Worm (Caenorhabditis elegans) whole organism, young adult: ENCODE data around the gene tbc-13.

Experiments used
- C06A6.2 ChIP-seq: fragments of 200-800 bp; sonication (Bioruptor generic); conservative IDR thresholded peaks from 2 replicates; pipeline ENCODE4 v1.3.6; 2022; ENCODE audit warnings: missing genetic modification characterization, missing compliant biosample characterization
- D2030.7 ChIP-seq: fragments of 200-800 bp; sonication (Bioruptor generic); IDR thresholded peaks from 2 replicates; pipeline ENCODE4 v1.3.6; 2022; ENCODE audit warnings: missing genetic modification reagents, missing genetic modification characterization, missing compliant biosample characterization
- F10E7.11 ChIP-seq: sonication (generic microtip); optimal IDR thresholded peaks from 2 replicates; lab custom pipeline; 2017; ENCODE audit warnings: mild to moderate bottlenecking, missing genetic modification characterization, moderate library complexity, missing compliant biosample characterization
- F22D6.2 ChIP-seq: sonication (generic microtip); optimal IDR thresholded peaks from 2 replicates; lab custom pipeline; 2016; ENCODE audit warnings: mild to moderate bottlenecking, missing genetic modification characterization, missing compliant biosample characterization
- F23B12.7 ChIP-seq: sonication (generic microtip); optimal IDR thresholded peaks from 2 replicates; lab custom pipeline; 2017; ENCODE audit warnings: missing genetic modification characterization, mild to moderate bottlenecking, missing compliant biosample characterization, antibody characterized with exemption, moderate library complexity; ENCODE audit not compliant: insufficient read depth
- F39B2.1 ChIP-seq: fragments of 200-800 bp; sonication (Bioruptor generic); IDR thresholded peaks from 2 replicates; pipeline ENCODE4 v1.3.6; 2022; ENCODE audit warnings: missing genetic modification reagents, missing genetic modification characterization, missing compliant biosample characterization
- F57A8.1 ChIP-seq: fragments of 200-800 bp; sonication (Bioruptor generic); optimal IDR thresholded peaks from 2 replicates; lab custom pipeline; 2018; ENCODE audit warnings: mild to moderate bottlenecking, missing genetic modification characterization, moderate library complexity, missing compliant biosample characterization
- F57C9.4 ChIP-seq: sonication (generic microtip); optimal IDR thresholded peaks from 2 replicates; lab custom pipeline; 2017; ENCODE audit warnings: mild to moderate bottlenecking, missing genetic modification characterization, missing compliant biosample characterization
- K11D2.4 ChIP-seq: fragments of 200-800 bp; sonication (Bioruptor generic); IDR thresholded peaks from 2 replicates; pipeline ENCODE4 v1.3.6; 2022; ENCODE audit warnings: missing genetic modification reagents, missing genetic modification characterization, missing compliant biosample characterization
- Y53G8AR.9 ChIP-seq: fragments of 200-800 bp; sonication (Bioruptor generic); conservative IDR thresholded peaks from 2 replicates; pipeline ENCODE4 v1.3.6; 2022; ENCODE audit warnings: missing genetic modification reagents, missing genetic modification characterization, missing compliant biosample characterization
- Y56A3A.18 ChIP-seq: fragments of 200-800 bp; sonication (Bioruptor generic); IDR thresholded peaks from 2 replicates; pipeline ENCODE4 v1.3.6; 2022; ENCODE audit warnings: missing genetic modification reagents, missing genetic modification characterization, missing compliant biosample characterization
- Y67H2A.10 ChIP-seq: fragments of 200-800 bp; sonication (Bioruptor generic); conservative IDR thresholded peaks from 2 replicates; pipeline ENCODE4 v1.3.6; 2022; ENCODE audit warnings: missing genetic modification reagents, missing genetic modification characterization, missing compliant biosample characterization
- athp-1 ChIP-seq: sonication (generic microtip); optimal IDR thresholded peaks from 2 replicates; lab custom pipeline; 2017; ENCODE audit warnings: mild to moderate bottlenecking, missing genetic modification characterization, missing compliant biosample characterization
- attf-3 ChIP-seq: fragments of 200-800 bp; sonication (Bioruptor generic); conservative IDR thresholded peaks from 2 replicates; pipeline ENCODE4 v1.3.6; 2022; ENCODE audit warnings: missing genetic modification reagents, missing genetic modification characterization, missing compliant biosample characterization
- attf-5 ChIP-seq: fragments of 200-800 bp; sonication (Bioruptor generic); optimal IDR thresholded peaks from 2 replicates; lab custom pipeline; 2018; ENCODE audit warnings: mild to moderate bottlenecking, missing genetic modification characterization, missing compliant biosample characterization
- bed-2 ChIP-seq: fragments of 200-800 bp; sonication (Bioruptor generic); IDR thresholded peaks from 2 replicates; pipeline ENCODE4 v1.3.6; 2022; ENCODE audit warnings: missing genetic modification reagents, missing genetic modification characterization, missing compliant biosample characterization
- cebp-1 ChIP-seq, 2 experiments: fragments of 200-800 bp in 1 of 2; sonication (Bioruptor generic) in 1 of 2; sonication (generic microtip) in 1 of 2; IDR thresholded peaks in 1 of 2; optimal IDR thresholded peaks in 1 of 2; 2 replicates each; pipeline versions ENCODE4 v1.3.6 to Lab custom; 2017 to 2022; ENCODE audit warnings: missing compliant biosample characterization in 2 of 2, missing genetic modification characterization in 2 of 2, mild to moderate bottlenecking in 1 of 2, missing genetic modification reagents in 1 of 2, moderate library complexity in 1 of 2
- ceh-100 ChIP-seq: fragments of 200-800 bp; sonication (Bioruptor generic); IDR thresholded peaks from 2 replicates; pipeline ENCODE4 v1.3.6; 2022; ENCODE audit warnings: missing genetic modification reagents, missing genetic modification characterization, missing compliant biosample characterization
- ceh-40 ChIP-seq: fragments of 200-800 bp; sonication (Bioruptor generic); IDR thresholded peaks from 2 replicates; pipeline ENCODE4 v1.3.6; 2022; ENCODE audit warnings: missing genetic modification characterization, missing compliant biosample characterization
- chd-7 ChIP-seq: sonication (generic microtip); optimal IDR thresholded peaks from 2 replicates; lab custom pipeline; 2016; ENCODE audit warnings: mild to moderate bottlenecking, missing genetic modification characterization, moderate library complexity, missing compliant biosample characterization
- die-1 ChIP-seq: sonication (generic microtip); optimal IDR thresholded peaks from 2 replicates; lab custom pipeline; 2016; ENCODE audit warnings: missing genotype, mild to moderate bottlenecking, missing genetic modification characterization, missing compliant biosample characterization
- egl-18 ChIP-seq: fragments of 200-800 bp; sonication (Bioruptor generic); IDR thresholded peaks from 2 replicates; pipeline ENCODE4 v1.3.6; 2022; ENCODE audit warnings: missing genetic modification reagents, missing genetic modification characterization, missing compliant biosample characterization
- egrh-3 ChIP-seq: fragments of 200-800 bp; sonication (Bioruptor generic); IDR thresholded peaks from 2 replicates; pipeline ENCODE4 v1.3.6; 2022; ENCODE audit warnings: missing genetic modification reagents, missing genetic modification characterization, missing compliant biosample characterization
- fkh-3 ChIP-seq: sonication (generic microtip); optimal IDR thresholded peaks from 2 replicates; lab custom pipeline; 2016; ENCODE audit warnings: mild to moderate bottlenecking, missing genetic modification characterization, missing compliant biosample characterization
- him-1 ChIP-seq: sonication (generic microtip); optimal IDR thresholded peaks from 2 replicates; lab custom pipeline; 2016; ENCODE audit warnings: missing genotype, missing genetic modification reagents, missing genetic modification characterization, missing compliant biosample characterization
- hlh-26 ChIP-seq: fragments of 200-800 bp; sonication (Bioruptor generic); conservative IDR thresholded peaks from 2 replicates; pipeline ENCODE4 v1.3.6; 2022; ENCODE audit warnings: missing genetic modification reagents, missing genetic modification characterization, missing compliant biosample characterization
- hrde-1 ChIP-seq: sonication (generic microtip); optimal IDR thresholded peaks from 2 replicates; lab custom pipeline; 2016; ENCODE audit warnings: missing genetic modification characterization, mild to moderate bottlenecking, missing compliant biosample characterization, moderate library complexity, missing genotype, missing genetic modification reagents, borderline replicate concordance
- let-526 ChIP-seq: fragments of 200-800 bp; sonication (Bioruptor generic); IDR thresholded peaks from 2 replicates; pipeline ENCODE4 v1.3.6; 2022; ENCODE audit warnings: missing genetic modification reagents, missing genetic modification characterization, missing compliant biosample characterization
- lin-26 ChIP-seq: fragments of 200-800 bp; sonication (Bioruptor generic); IDR thresholded peaks from 2 replicates; pipeline ENCODE4 v1.3.6; 2022; ENCODE audit warnings: missing genetic modification reagents, missing genetic modification characterization, missing compliant biosample characterization
- lin-40 ChIP-seq: sonication (generic microtip); optimal IDR thresholded peaks from 2 replicates; lab custom pipeline; 2016; ENCODE audit warnings: missing genetic modification characterization, mild to moderate bottlenecking, missing compliant biosample characterization, missing genotype, missing genetic modification reagents
- lsl-1 ChIP-seq: fragments of 200-800 bp; sonication (Bioruptor generic); optimal IDR thresholded peaks from 2 replicates; lab custom pipeline; 2018; ENCODE audit warnings: mild to moderate bottlenecking, missing genetic modification characterization, moderate library complexity, missing compliant biosample characterization
- madf-10 ChIP-seq: sonication (generic microtip); optimal IDR thresholded peaks from 2 replicates; lab custom pipeline; 2016; ENCODE audit warnings: mild to moderate bottlenecking, missing genetic modification characterization, missing compliant biosample characterization
- madf-8 ChIP-seq: fragments of 200-800 bp; sonication (Bioruptor generic); conservative IDR thresholded peaks from 2 replicates; pipeline ENCODE4 v1.3.6; 2022; ENCODE audit warnings: missing genetic modification reagents, missing genetic modification characterization, missing compliant biosample characterization
- mes-4 ChIP-seq: sonication (generic microtip); optimal IDR thresholded peaks from 2 replicates; lab custom pipeline; 2016; ENCODE audit warnings: missing genotype, missing genetic modification characterization, missing compliant biosample characterization
- nfya-2 ChIP-seq: fragments of 200-800 bp; sonication (Bioruptor generic); IDR thresholded peaks from 2 replicates; pipeline ENCODE4 v1.3.6; 2022; ENCODE audit warnings: missing genetic modification reagents, missing genetic modification characterization, missing compliant biosample characterization
- nhr-80 ChIP-seq: sonication (generic microtip); optimal IDR thresholded peaks from 2 replicates; lab custom pipeline; 2016; ENCODE audit warnings: missing genetic modification characterization, missing compliant biosample characterization
- pbrm-1 ChIP-seq: fragments of 200-800 bp; sonication (Bioruptor generic); IDR thresholded peaks from 2 replicates; pipeline ENCODE4 v1.3.6; 2022; ENCODE audit warnings: missing genetic modification reagents, missing genetic modification characterization, missing compliant biosample characterization
- sea-2 ChIP-seq: fragments of 200-800 bp; sonication (Bioruptor generic); IDR thresholded peaks from 2 replicates; pipeline ENCODE4 v1.3.6; 2022; ENCODE audit warnings: missing genetic modification characterization, missing compliant biosample characterization
- snpc-3.4 ChIP-seq: sonication (generic microtip); optimal IDR thresholded peaks from 2 replicates; lab custom pipeline; 2017; ENCODE audit warnings: missing genetic modification characterization, mild to moderate bottlenecking, missing compliant biosample characterization, antibody characterized with exemption, moderate library complexity, missing genotype, missing genetic modification reagents
- somi-1 ChIP-seq: fragments of 200-800 bp; sonication (Bioruptor generic); optimal IDR thresholded peaks from 2 replicates; lab custom pipeline; 2018; ENCODE audit warnings: mild to moderate bottlenecking, missing genetic modification characterization, missing compliant biosample characterization
- tlf-1 ChIP-seq: fragments of 200-800 bp; sonication (Bioruptor generic); optimal IDR thresholded peaks from 2 replicates; lab custom pipeline; 2018; ENCODE audit warnings: mild to moderate bottlenecking, missing genetic modification characterization, missing compliant biosample characterization
- unc-130 ChIP-seq: sonication (generic microtip); optimal IDR thresholded peaks from 2 replicates; lab custom pipeline; 2016; ENCODE audit warnings: missing genetic modification reagents, missing genetic modification characterization, missing compliant biosample characterization
- xnd-1 ChIP-seq: sonication (generic microtip); optimal IDR thresholded peaks from 2 replicates; lab custom pipeline; 2016; ENCODE audit warnings: missing genotype, missing genetic modification reagents, missing genetic modification characterization, missing compliant biosample characterization
- ztf-18 ChIP-seq: sonication (generic microtip); optimal IDR thresholded peaks from 2 replicates; lab custom pipeline; 2016; ENCODE audit warnings: missing genotype, mild to moderate bottlenecking, missing genetic modification characterization, missing compliant biosample characterization
- ztf-22 ChIP-seq: fragments of 200-800 bp; sonication (Bioruptor generic); optimal IDR thresholded peaks from 2 replicates; lab custom pipeline; 2018; ENCODE audit warnings: mild to moderate bottlenecking, missing genetic modification characterization, moderate library complexity, missing compliant biosample characterization
- ztf-26 ChIP-seq: sonication (generic microtip); optimal IDR thresholded peaks from 2 replicates; lab custom pipeline; 2017; ENCODE audit warnings: missing genetic modification characterization, missing compliant biosample characterization
- ztf-3 ChIP-seq: fragments of 200-800 bp; sonication (Bioruptor generic); optimal IDR thresholded peaks from 2 replicates; lab custom pipeline; 2018; ENCODE audit warnings: mild to moderate bottlenecking, missing genetic modification characterization, missing compliant biosample characterization

The tbc-13 gene

DNA sequence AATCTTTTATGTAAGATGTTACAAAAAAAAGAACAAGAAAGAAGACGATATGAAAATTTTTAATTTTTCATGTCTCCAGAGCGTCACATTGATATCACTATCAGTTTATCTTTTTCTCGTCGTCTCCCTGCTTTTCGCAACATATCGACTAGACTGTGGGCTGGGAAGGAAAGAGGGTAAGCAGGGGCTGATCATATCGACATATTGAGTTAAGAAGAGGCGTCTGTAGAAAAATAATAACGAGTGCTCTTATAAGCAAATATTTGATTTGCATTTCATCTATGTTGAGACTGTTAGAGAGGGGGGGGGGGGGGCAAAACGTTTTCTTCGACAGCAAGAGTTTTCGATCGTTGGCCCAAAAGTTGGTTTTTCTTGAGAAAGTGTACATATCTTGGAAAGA lies 34.1 kb downstream of the tbc-13 start:
- no peak for TF ChIP-seq hrde-1 (tag; lab: Kevin White, UChicago)
- peak; percentile 39; the same call in 1 of the 2 replicates for TF ChIP-seq cebp-1 (GFP tag; IDR thresholded peaks at IDR 0.05; lab: Robert Waterston, UW)
- peak; percentile 33 for TF ChIP-seq cebp-1 (tag; optimal IDR thresholded peaks at IDR 0.05; lab: Kevin White, UChicago)

- TF ChIP-seq bed-2 (GFP tag; lab: Robert Waterston, UW) (no peak), Y53G8AR.9 (GFP tag; lab: Robert Waterston, UW) (no peak), tlf-1 (GFP tag; lab: Kevin White, UChicago) (no peak), unc-130 (GFP tag; lab: Kevin White, UChicago) (no peak), pbrm-1 (GFP tag; lab: Robert Waterston, UW) (no peak), F22D6.2 (peak; percentile 77), let-526 (GFP tag; lab: Robert Waterston, UW) (no peak), egl-18 (GFP tag; lab: Robert Waterston, UW) (no peak), ztf-22 (no peak), F39B2.1 (GFP tag; lab: Robert Waterston, UW) (no peak), xnd-1 (tag; lab: Kevin White, UChicago) (no peak), D2030.7 (GFP tag; lab: Robert Waterston, UW) (no peak), somi-1 (peak; percentile 78), egrh-3 (GFP tag; lab: Robert Waterston, UW) (no peak), ztf-3 (GFP tag; lab: Kevin White, UChicago) (no peak), attf-5 (GFP tag; lab: Kevin White, UChicago) (peak; percentile 21), nhr-80 (tag; lab: Kevin White, UChicago) (peak; percentile 50), mes-4 (tag; lab: Kevin White, UChicago) (no peak), F23B12.7 (peak; percentile 7), ztf-26 (tag; lab: Kevin White, UChicago) (peak; percentile 87), Y67H2A.10 (GFP tag; lab: Robert Waterston, UW) (no peak), F10E7.11 (no peak), chd-7 (tag; lab: Kevin White, UChicago) (peak; percentile 46), Y56A3A.18 (GFP tag; lab: Robert Waterston, UW) (no peak), K11D2.4 (GFP tag; lab: Robert Waterston, UW) (no peak), ztf-18 (tag; lab: Kevin White, UChicago) (no peak), sea-2 (GFP tag; lab: Robert Waterston, UW) (no peak), die-1 (tag; lab: Kevin White, UChicago) (peak; percentile 18), madf-10 (tag; lab: Kevin White, UChicago) (no peak), F57C9.4 (tag; lab: Kevin White, UChicago) (no peak), nfya-2 (no peak), ceh-100 (GFP tag; lab: Robert Waterston, UW) (no peak), ceh-40 (no peak), attf-3 (GFP tag; lab: Robert Waterston, UW) (no peak), C06A6.2 (GFP tag; lab: Robert Waterston, UW) (peak; percentile 56), hlh-26 (GFP tag; lab: Robert Waterston, UW) (no peak), athp-1 (tag; lab: Kevin White, UChicago) (no peak), madf-8 (no peak), cebp-1 (GFP tag; IDR thresholded peaks at IDR 0.05; lab: Robert Waterston, UW) (no peak), cebp-1 (tag; optimal IDR thresholded peaks at IDR 0.05; lab: Kevin White, UChicago) (peak; percentile 43), lsl-1 (GFP tag; lab: Kevin White, UChicago) (no peak), him-1 (tag; lab: Kevin White, UChicago) (no peak), lin-40 (peak; percentile 85), lin-26 (GFP tag; lab: Robert Waterston, UW) (peak; percentile 39; the same call in 1 of the 2 replicates), snpc-3.4 (tag; lab: Kevin White, UChicago) (no peak), F57A8.1 (GFP tag; lab: Kevin White, UChicago) (no peak), fkh-3 (tag; lab: Kevin White, UChicago) (no peak)
Observed at ce11 chrX:12523071-12523483, 38.2 kb downstream of the tbc-13 start.
